Fruit fly (Drosophila melanogaster) Kc167 (cell line): ENCODE measurements around the gene CG5080.

Source experiments
- Myc ChIP-seq: fragments of >200 bp; optimal IDR thresholded peaks from 2 replicates; lab custom pipeline; 2017; ENCODE audit warnings: missing external identifiers
- Sin3A ChIP-seq: fragments of >200 bp; optimal IDR thresholded peaks from 2 replicates; lab custom pipeline; 2018; ENCODE audit warnings: missing external identifiers
- h ChIP-seq: fragments of >200 bp; optimal IDR thresholded peaks from 3 replicates; lab custom pipeline; 2018; ENCODE audit warnings: missing external identifiers
- insv ChIP-seq: fragments of >200 bp; optimal IDR thresholded peaks from 3 replicates; lab custom pipeline; 2018; ENCODE audit warnings: missing external identifiers
- psq ChIP-seq: fragments of >200 bp; optimal IDR thresholded peaks from 2 replicates; lab custom pipeline; 2017; ENCODE audit warnings: missing external identifiers
- ttk ChIP-seq: sonication (Bioruptor generic); optimal IDR thresholded peaks from 2 replicates; lab custom pipeline; 2017; ENCODE audit warnings: missing external identifiers

Gene CG5080

DNA sequence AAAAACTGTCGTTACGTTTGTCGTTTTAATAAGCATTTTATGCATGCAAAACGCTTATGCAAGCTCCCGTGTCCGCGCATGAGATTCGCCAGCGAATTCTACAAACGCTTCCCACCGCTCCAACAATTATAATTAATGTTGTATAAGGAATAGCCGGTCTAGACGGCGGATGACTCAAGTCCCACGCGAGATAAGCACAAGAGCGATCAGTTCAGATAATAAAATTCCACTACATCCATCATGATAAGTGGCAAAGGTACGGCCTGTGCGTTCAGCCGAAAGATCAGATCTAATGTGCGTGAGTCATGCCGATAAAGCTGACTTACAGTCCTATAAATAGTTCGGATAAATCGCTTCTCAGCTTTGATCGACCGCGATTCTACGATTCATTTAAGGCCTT, 37.2 kb downstream of the CG5080 start:
- TF ChIP-seq Sin3A (lab: Kevin White, UChicago): no peak
- no peak for TF ChIP-seq h (lab: Kevin White, UChicago)
- TF ChIP-seq ttk: no peak
- no peak for TF ChIP-seq insv (lab: Kevin White, UChicago)

DNA sequence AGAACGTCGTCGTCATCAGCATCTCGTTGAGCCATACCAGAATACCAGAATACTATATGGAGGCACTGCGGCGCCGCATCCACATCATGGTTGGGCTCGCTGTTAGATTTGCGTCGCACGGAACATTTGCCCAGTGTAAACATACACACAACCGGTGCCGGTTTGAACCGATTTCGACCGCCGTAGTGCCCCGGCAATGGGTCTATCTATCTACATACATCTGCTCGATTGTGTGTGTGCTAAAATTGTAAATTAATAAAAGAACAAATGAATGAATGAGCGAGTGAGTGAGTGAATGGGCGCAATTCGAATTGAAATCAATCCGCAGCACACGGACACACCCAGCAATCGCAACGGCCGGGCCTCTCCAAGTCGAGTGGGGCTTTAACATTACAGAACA, 38.2 kb downstream of the CG5080 start:
- TF ChIP-seq Myc (lab: Kevin White, UChicago): no peak
- no peak for TF ChIP-seq insv (lab: Kevin White, UChicago)
- no peak for TF ChIP-seq psq (lab: Kevin White, UChicago)
- no peak for TF ChIP-seq ttk
- TF ChIP-seq Sin3A (lab: Kevin White, UChicago): no peak
- TF ChIP-seq h (lab: Kevin White, UChicago): no peak

DNA sequence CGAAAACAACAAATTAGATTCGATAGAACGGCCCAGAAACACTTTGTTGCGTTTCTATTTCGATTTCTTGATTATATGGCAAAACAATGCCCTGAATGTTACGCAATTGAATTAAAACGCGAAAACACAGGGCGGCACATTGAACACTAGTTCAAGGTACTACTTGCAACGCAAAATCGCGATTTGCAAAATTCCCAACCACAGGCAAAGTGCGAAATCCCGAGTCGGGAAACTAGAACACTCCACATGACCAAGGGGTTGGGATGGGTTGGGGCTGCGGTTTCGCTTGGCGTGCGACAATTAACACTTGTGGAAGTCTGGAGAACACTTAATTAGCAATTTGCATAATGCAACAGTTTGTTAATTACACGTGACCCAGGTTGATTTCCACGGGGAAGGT, 39.4 kb downstream of the CG5080 start:
- no peak for TF ChIP-seq ttk
- TF ChIP-seq Myc (lab: Kevin White, UChicago): no peak
- no peak for TF ChIP-seq psq (lab: Kevin White, UChicago)
- TF ChIP-seq h (lab: Kevin White, UChicago): no peak
- TF ChIP-seq Sin3A (lab: Kevin White, UChicago): no peak
- TF ChIP-seq insv (lab: Kevin White, UChicago): no peak

dm6 chr2L:1123078-1123818, 40.4 kb downstream of the CG5080 start:
- TF ChIP-seq Myc (lab: Kevin White, UChicago): no peak
- TF ChIP-seq ttk: no peak
- no peak for TF ChIP-seq Sin3A (lab: Kevin White, UChicago)
- TF ChIP-seq psq (lab: Kevin White, UChicago): no peak
- no peak for TF ChIP-seq insv (lab: Kevin White, UChicago)
- no peak for TF ChIP-seq h (lab: Kevin White, UChicago)

- no peak for TF ChIP-seq Sin3A (lab: Kevin White, UChicago)
- TF ChIP-seq insv (lab: Kevin White, UChicago): no peak
- no peak for TF ChIP-seq ttk
- TF ChIP-seq h (lab: Kevin White, UChicago): no peak
- no peak for TF ChIP-seq psq (lab: Kevin White, UChicago)
- no peak for TF ChIP-seq Myc (lab: Kevin White, UChicago)
Observed at dm6 chr2L:1122711-1122960, 41.0 kb downstream of the CG5080 start.

dm6 chr2L:1121942-1122710, 41.6 kb downstream of the CG5080 start:
- TF ChIP-seq psq (lab: Kevin White, UChicago): no peak
- TF ChIP-seq Myc (lab: Kevin White, UChicago): no peak
- TF ChIP-seq ttk: no peak
- TF ChIP-seq insv (lab: Kevin White, UChicago): no peak
- TF ChIP-seq Sin3A (lab: Kevin White, UChicago): no peak
- TF ChIP-seq h (lab: Kevin White, UChicago): no peak

DNA sequence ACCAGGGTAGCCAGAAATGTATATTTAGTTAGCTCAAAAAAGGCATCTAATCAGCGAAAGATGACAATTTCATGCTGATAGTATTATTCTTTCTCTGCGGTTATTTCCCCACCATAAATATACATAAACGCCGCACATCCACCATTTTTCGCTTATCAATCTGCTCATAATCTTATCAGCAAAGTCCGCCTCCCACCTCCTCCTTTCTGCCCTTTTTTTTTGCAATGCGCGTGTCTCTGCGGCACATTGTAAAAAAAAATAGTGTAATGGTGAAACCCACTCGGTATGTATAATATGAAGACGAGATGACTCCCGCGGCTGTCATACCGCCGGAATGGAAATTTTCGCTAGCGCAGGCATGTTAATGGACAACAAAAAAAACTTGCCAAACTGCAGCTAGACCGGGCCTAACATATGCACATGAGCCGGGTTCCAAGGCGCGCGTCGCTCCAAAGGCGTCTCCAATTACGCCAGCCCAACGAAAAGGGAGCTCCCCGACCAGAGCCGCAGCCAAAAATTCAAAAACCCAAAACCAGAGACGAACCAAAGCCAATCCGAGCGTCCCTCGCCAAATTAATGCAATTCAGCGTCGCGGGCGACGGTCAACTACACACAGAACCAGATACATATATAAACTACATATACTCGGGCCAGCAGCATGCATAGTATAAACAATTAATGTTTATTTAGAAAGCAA, 43.3 kb downstream of the CG5080 start:
- TF ChIP-seq ttk (no peak), insv (lab: Kevin White, UChicago) (no peak), h (lab: Kevin White, UChicago) (no peak), Sin3A (lab: Kevin White, UChicago) (no peak), psq (lab: Kevin White, UChicago) (no peak), Myc (lab: Kevin White, UChicago) (no peak)

DNA sequence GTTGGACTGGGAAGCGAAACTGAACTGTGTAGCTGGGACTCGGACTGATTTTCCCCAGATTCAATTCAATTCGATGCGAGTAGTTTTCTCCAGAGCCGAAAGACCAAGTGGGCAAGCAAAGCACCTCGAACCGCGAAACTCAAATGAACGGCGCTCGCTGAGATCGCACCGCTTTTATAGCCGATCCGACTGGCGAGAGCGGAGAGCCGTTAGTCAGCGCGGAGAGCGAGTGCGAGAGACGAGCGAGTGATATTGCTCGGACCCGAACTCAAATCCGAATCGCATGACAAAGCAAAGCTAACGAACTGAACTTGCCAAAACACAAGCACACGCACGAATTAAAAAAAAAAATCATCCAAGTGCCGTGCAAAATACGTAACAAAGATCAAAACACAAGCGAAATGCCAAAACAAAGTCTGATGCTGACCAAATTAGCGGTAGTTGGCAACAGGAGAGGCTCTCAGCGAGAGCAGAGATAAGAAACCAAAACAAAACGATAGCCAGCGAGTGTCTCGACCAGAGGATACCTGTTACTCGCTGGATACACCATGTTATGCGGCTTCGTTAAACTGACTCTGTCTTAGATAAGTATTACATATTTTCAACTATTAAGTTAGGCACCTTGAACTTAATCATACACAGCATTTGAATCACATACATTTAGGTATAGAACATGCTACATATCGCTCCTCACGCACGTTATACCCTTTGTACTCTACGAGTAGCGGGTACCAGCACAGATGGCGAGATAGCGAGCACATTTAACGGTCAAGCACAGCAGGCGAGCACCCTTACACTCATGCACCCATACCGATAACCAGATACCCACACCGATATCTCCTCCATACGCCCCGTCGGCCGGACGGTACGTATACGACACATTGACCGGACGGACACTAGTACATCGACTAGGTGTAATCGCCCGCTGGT, 44.5 kb downstream of the CG5080 start:
- TF ChIP-seq h (lab: Kevin White, UChicago) (no peak), Sin3A (lab: Kevin White, UChicago) (no peak), ttk (no peak), insv (lab: Kevin White, UChicago) (no peak), Myc (lab: Kevin White, UChicago) (no peak), psq (lab: Kevin White, UChicago) (no peak)

DNA sequence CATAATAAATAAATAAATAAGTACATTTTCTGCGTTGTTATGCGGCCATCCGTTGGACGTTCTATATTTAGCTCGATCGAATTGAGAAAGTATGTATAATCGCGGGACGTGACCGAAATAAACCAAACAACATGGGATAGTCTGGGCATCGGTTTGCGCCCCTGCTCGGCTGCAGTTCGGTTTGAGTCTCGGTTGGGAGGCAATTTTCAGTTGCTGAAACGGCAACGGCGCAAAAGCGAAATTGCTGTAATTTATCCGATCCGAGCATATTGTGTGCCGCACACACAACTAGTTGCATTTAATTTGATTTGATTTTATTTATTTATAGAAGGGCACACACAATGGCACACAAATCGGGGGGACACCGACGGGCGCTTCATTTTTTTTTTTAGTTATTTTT, 45.5 kb downstream of the CG5080 start:
- TF ChIP-seq ttk (no peak), h (lab: Kevin White, UChicago) (no peak), insv (lab: Kevin White, UChicago) (no peak), Myc (lab: Kevin White, UChicago) (no peak), Sin3A (lab: Kevin White, UChicago) (no peak), psq (lab: Kevin White, UChicago) (no peak)

dm6 chr2L:1116661-1117322, 46.9 kb downstream of the CG5080 start:
- TF ChIP-seq psq (lab: Kevin White, UChicago) (no peak), Myc (lab: Kevin White, UChicago) (no peak), ttk (no peak), h (lab: Kevin White, UChicago) (peak; percentile 3), insv (lab: Kevin White, UChicago) (no peak)
